Worm (Caenorhabditis elegans): ENCODE measurements around the gene Y116F11A.3.

DNA sequence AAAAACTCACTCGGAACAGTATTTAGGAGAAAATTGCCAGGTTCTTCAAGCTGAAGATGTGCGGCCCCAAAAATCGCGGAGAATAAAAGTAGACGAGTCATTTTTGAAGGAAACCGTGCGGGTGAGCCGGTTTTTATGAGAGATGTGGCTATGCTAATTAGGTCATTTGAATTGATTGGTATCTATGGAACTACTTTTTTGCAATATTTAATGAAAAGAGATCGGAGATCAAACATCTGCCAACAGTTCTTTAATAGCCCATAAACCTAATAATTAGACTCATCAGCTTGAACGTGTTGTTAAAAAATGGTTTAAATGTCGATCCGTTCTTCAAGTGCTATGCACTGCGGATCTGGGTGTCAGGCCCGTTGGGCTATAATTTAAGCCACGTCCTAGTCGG lies 13.4 kb upstream of the Y116F11A.3 start, which contains the start of gene Y43F8C.16:
- TF ChIP-seq him-1 (tag; optimal IDR thresholded peaks at IDR 0.05) (no peak), dao-5 (tag; optimal IDR thresholded peaks at IDR 0.05) (no peak)

Measured in whole organism, L4/young adult.